Worm (Caenorhabditis elegans): ENCODE data around the gene C07C7.1.

- no peak for TF ChIP-seq nhr-25 (tag; optimal IDR thresholded peaks at IDR 0.05)
- TF ChIP-seq mab-5 (tag; optimal IDR thresholded peaks at IDR 0.05): no peak
- TF ChIP-seq nhr-11 (tag; optimal IDR thresholded peaks at IDR 0.05): no peak
- no peak for TF ChIP-seq ZK546.5 (tag; optimal IDR thresholded peaks at IDR 0.05)
- TF ChIP-seq ztf-11 (tag; optimal IDR thresholded peaks at IDR 0.05): no peak
- no peak for TF ChIP-seq mdl-1 (tag; optimal IDR thresholded peaks at IDR 0.05)
- TF ChIP-seq sma-9 (GFP tag; optimal IDR thresholded peaks at IDR 0.05): no peak
- TF ChIP-seq sma-9 (tag; optimal IDR thresholded peaks at IDR 0.05): no peak
- TF ChIP-seq egl-27 (tag; optimal IDR thresholded peaks at IDR 0.05): no peak
- no peak for TF ChIP-seq unc-39 (tag; optimal IDR thresholded peaks at IDR 0.05)
- TF ChIP-seq aly-2 (tag; optimal IDR thresholded peaks at IDR 0.05): no peak
Observed at ce11 chrIV:9135377-9135776, 49.3 kb upstream of the C07C7.1 start, which contains the start of gene delm-1.
